Fruit fly (Drosophila melanogaster) whole organism, adult: ENCODE results near the gene IKKepsilon.
A peak's percentile ranks its signal among the peaks of the same experiment; 100 is the strongest.

ENCODE experiments used
- CG11617 ChIP-seq: fragments of 200-800 bp; sonication (Bioruptor generic); optimal IDR thresholded peaks from 2 replicates; lab custom pipeline; 2017; ENCODE audit warnings: mild to moderate bottlenecking, missing biosample characterization, missing genetic modification reagents, missing genetic modification characterization
- CG12768 ChIP-seq: fragments of 200-800 bp; sonication (Bioruptor generic); optimal IDR thresholded peaks from 2 replicates; lab custom pipeline; 2017; ENCODE audit warnings: missing biosample characterization, missing genetic modification characterization, mild to moderate bottlenecking, moderate library complexity, missing genetic modification reagents
- CG14711 ChIP-seq: fragments of 200-800 bp; sonication (Bioruptor generic); optimal IDR thresholded peaks from 2 replicates; lab custom pipeline; 2018; ENCODE audit warnings: missing biosample characterization, mild to moderate bottlenecking, missing genetic modification characterization, moderate library complexity
- CG1620 ChIP-seq: fragments of 200-800 bp; sonication (Bioruptor generic); optimal IDR thresholded peaks from 2 replicates; lab custom pipeline; 2016; ENCODE audit warnings: missing biosample characterization, missing genetic modification characterization
- CG33017 ChIP-seq: fragments of 200-800 bp; sonication (Bioruptor generic); optimal IDR thresholded peaks from 2 replicates; lab custom pipeline; 2018; ENCODE audit warnings: missing biosample characterization, mild to moderate bottlenecking, missing genetic modification characterization, moderate library complexity
- CG5204 ChIP-seq: fragments of 200-800 bp; sonication (Bioruptor generic); optimal IDR thresholded peaks from 2 replicates; lab custom pipeline; 2016; ENCODE audit warnings: missing biosample characterization, missing genetic modification characterization
- CG7045 ChIP-seq: fragments of 200-800 bp; sonication (Bioruptor generic); optimal IDR thresholded peaks from 2 replicates; lab custom pipeline; 2017; ENCODE audit warnings: missing biosample characterization, mild to moderate bottlenecking, missing genetic modification characterization
- CG7101 ChIP-seq: fragments of 200-800 bp; sonication (Bioruptor generic); optimal IDR thresholded peaks from 2 replicates; lab custom pipeline; 2018; ENCODE audit warnings: missing biosample characterization, mild to moderate bottlenecking, missing genetic modification characterization, moderate library complexity
- Clk ChIP-seq: fragments of 200-800 bp; sonication (Bioruptor generic); optimal IDR thresholded peaks from 2 replicates; lab custom pipeline; 2017; ENCODE audit warnings: missing biosample characterization, missing genetic modification characterization
- Crg-1 ChIP-seq: fragments of 200-800 bp; sonication (Bioruptor generic); optimal IDR thresholded peaks from 2 replicates; lab custom pipeline; 2016; ENCODE audit warnings: missing biosample characterization, missing genetic modification characterization
- Hr96 ChIP-seq: fragments of 200-800 bp; sonication (Bioruptor generic); optimal IDR thresholded peaks from 2 replicates; lab custom pipeline; 2016; ENCODE audit warnings: missing biosample characterization, missing genetic modification characterization
- Mnt ChIP-seq: fragments of 200-800 bp; sonication (Bioruptor generic); optimal IDR thresholded peaks from 2 replicates; lab custom pipeline; 2016; ENCODE audit warnings: missing biosample characterization, mild to moderate bottlenecking, missing genetic modification characterization
- bab1 ChIP-seq: fragments of 200-800 bp; sonication (Bioruptor generic); optimal IDR thresholded peaks from 3 replicates; lab custom pipeline; 2019; ENCODE audit warnings: missing biosample characterization, mild to moderate bottlenecking, missing genetic modification characterization, moderate library complexity
- cic ChIP-seq: fragments of 200-800 bp; sonication (Bioruptor generic); optimal IDR thresholded peaks from 2 replicates; lab custom pipeline; 2017; ENCODE audit warnings: missing biosample characterization, mild to moderate bottlenecking, missing genetic modification characterization, moderate library complexity
- cnc ChIP-seq, 2 experiments: fragments of >200 bp; optimal IDR thresholded peaks; 2 replicates each; lab custom pipeline; 2017
- kay ChIP-seq: fragments of 200-800 bp; sonication (Bioruptor generic); peaks from one replicate; lab custom pipeline; 2016; ENCODE audit warnings: missing biosample characterization, missing genetic modification characterization, borderline replicate concordance
- ovo ChIP-seq: fragments of 200-800 bp; sonication (Bioruptor generic); optimal IDR thresholded peaks from 2 replicates; lab custom pipeline; 2016; ENCODE audit warnings: missing biosample characterization, missing genetic modification characterization
- pad ChIP-seq: fragments of 200-800 bp; sonication (Bioruptor generic); optimal IDR thresholded peaks from 3 replicates; lab custom pipeline; 2017; ENCODE audit warnings: missing biosample characterization, missing genetic modification characterization, mild to moderate bottlenecking, moderate library complexity, missing genetic modification reagents
- tj ChIP-seq: fragments of 200-800 bp; sonication (Bioruptor generic); optimal IDR thresholded peaks from 3 replicates; lab custom pipeline; 2017; ENCODE audit warnings: missing biosample characterization, mild to moderate bottlenecking, missing genetic modification characterization, moderate library complexity
- toe ChIP-seq: fragments of 200-800 bp; sonication (Bioruptor generic); optimal IDR thresholded peaks from 2 replicates; lab custom pipeline; 2016; ENCODE audit warnings: missing biosample characterization, missing genetic modification characterization

The IKKepsilon gene

DNA sequence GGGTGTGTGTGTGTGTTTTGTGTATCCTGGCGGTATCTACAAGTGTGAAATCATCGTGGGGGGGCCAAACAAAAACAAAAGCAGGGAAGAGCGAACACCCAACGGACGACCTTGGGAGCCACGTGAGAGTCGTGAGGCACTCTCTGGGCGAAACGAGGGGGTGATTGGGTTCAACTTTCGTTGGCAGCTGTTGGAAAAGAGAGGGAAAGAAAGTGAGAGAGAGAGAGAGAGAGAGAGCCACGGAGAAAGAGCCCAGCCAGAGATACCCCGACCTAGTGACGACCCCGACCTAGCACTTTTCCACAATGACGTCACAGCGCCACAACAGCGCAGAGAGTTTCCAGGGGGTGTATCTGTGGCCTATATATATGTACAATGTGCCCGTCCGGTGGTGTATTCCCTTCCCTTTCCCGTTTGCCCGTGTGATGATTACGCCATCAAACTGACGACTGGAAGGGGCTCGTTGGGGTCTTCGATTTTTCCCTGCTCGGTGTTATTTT lies 30.1 kb downstream of the IKKepsilon start:
- TF ChIP-seq ovo (GFP tag; lab: Kevin White, UChicago): no peak
- TF ChIP-seq CG14711 (tag; lab: Kevin White, UChicago): no peak
- TF ChIP-seq CG5204 (GFP tag; lab: Kevin White, UChicago): no peak
- no peak for TF ChIP-seq Mnt
- no peak for TF ChIP-seq toe (GFP tag; lab: Kevin White, UChicago)
- TF ChIP-seq kay (GFP tag; lab: Kevin White, UChicago): no peak
- TF ChIP-seq cic: no peak
- no peak for TF ChIP-seq Hr96 (GFP tag; lab: Kevin White, UChicago)
- no peak for TF ChIP-seq tj (GFP tag; lab: Kevin White, UChicago)
- TF ChIP-seq cnc (optimal IDR thresholded peaks at IDR 0.05; lab: Kevin White, UChicago): no peak
- no peak for TF ChIP-seq CG11617 (GFP tag; lab: Kevin White, UChicago)
- no peak for TF ChIP-seq CG7101
- TF ChIP-seq CG1620 (GFP tag; lab: Kevin White, UChicago): no peak
- TF ChIP-seq CG33017 (tag; lab: Kevin White, UChicago): no peak

dm6 chr2L:20714468-20715404 lies 38.9 kb downstream of the IKKepsilon start, which contains the start of gene Hr38:
Gene Hr38 (minus strand): TSS chr2L:20714588.
- TF ChIP-seq CG5204 (GFP tag; lab: Kevin White, UChicago) (no peak), cnc (optimal IDR thresholded peaks at IDR 0.05; lab: Kevin White, UChicago) (no peak), Mnt (peak; percentile 49), CG33017 (tag; lab: Kevin White, UChicago) (peak; percentile 40), CG14711 (tag; lab: Kevin White, UChicago) (peak; percentile 22), tj (GFP tag; lab: Kevin White, UChicago) (no peak), cic (peak; percentile 56), toe (GFP tag; lab: Kevin White, UChicago) (peak; percentile 10), Clk (GFP tag; lab: Kevin White, UChicago) (no peak), CG7101 (no peak), ovo (GFP tag; lab: Kevin White, UChicago) (no peak), pad (GFP tag; lab: Kevin White, UChicago) (no peak), bab1 (peak; percentile 1), CG11617 (GFP tag; lab: Kevin White, UChicago) (no peak), CG1620 (GFP tag; lab: Kevin White, UChicago) (no peak), CG12768 (GFP tag; lab: Kevin White, UChicago) (peak; percentile 35), CG7045 (GFP tag; lab: Kevin White, UChicago) (peak; percentile 49), Crg-1 (GFP tag; lab: Kevin White, UChicago) (no peak), kay (GFP tag; lab: Kevin White, UChicago) (peak; percentile 73), Hr96 (GFP tag; lab: Kevin White, UChicago) (peak; percentile 31)

DNA sequence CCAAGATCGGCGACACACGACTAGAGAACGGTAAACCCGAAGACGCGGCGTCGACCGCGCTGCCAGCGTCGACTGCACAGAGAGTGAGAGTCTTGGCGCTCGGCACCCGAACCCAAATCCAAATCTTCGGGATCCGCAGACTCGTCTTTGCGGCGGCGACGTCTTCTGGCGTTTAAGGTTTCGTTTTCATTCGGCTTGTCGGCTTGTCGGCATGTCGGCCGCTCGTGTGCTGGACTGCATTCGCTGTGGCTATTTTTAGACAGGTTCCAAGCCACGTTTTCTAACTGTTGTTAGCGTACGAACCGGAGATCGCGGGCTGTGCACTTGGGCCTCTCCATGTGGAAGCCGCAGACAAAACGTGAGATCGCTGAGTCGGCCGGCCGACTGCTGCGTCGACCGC lies 40.2 kb downstream of the IKKepsilon start:
- TF ChIP-seq CG7045 (GFP tag; lab: Kevin White, UChicago) (no peak), CG14711 (tag; lab: Kevin White, UChicago) (no peak), cnc (optimal IDR thresholded peaks at IDR 0.05; lab: Kevin White, UChicago) (no peak), CG12768 (GFP tag; lab: Kevin White, UChicago) (peak; percentile 14), Mnt (peak; percentile 27), cic (peak; percentile 77), pad (GFP tag; lab: Kevin White, UChicago) (no peak), kay (GFP tag; lab: Kevin White, UChicago) (no peak), CG5204 (GFP tag; lab: Kevin White, UChicago) (no peak), CG33017 (tag; lab: Kevin White, UChicago) (no peak), Hr96 (GFP tag; lab: Kevin White, UChicago) (peak; percentile 3), CG7101 (no peak), tj (GFP tag; lab: Kevin White, UChicago) (peak; percentile 13), CG1620 (GFP tag; lab: Kevin White, UChicago) (no peak), Clk (GFP tag; lab: Kevin White, UChicago) (no peak), Crg-1 (GFP tag; lab: Kevin White, UChicago) (no peak), ovo (GFP tag; lab: Kevin White, UChicago) (peak; percentile 89), toe (GFP tag; lab: Kevin White, UChicago) (no peak), CG11617 (GFP tag; lab: Kevin White, UChicago) (no peak), bab1 (peak; percentile 8)

DNA sequence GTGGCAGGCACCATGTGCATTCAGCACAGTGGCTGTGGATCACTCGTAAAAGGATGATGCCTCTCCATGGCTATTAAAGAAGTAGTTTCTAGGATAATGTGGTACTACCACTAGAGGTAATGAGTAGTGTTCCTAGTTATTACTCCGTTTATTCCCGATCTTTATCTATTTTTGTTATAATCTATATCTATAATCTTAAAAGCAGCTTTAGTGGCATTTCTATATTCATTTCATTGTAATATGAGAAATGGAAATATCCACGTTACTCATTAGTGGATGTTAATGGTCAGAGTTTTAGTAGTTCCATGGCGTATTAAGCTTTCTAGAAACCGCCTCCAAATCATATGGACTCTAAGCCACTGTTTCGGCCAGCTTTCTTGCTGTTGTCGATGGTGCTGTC lies 40.9 kb downstream of the IKKepsilon start:
- no peak for TF ChIP-seq toe (GFP tag; lab: Kevin White, UChicago)
- TF ChIP-seq Hr96 (GFP tag; lab: Kevin White, UChicago): no peak
- TF ChIP-seq CG11617 (GFP tag; lab: Kevin White, UChicago): no peak
- no peak for TF ChIP-seq CG7101
- no peak for TF ChIP-seq CG12768 (GFP tag; lab: Kevin White, UChicago)
- no peak for TF ChIP-seq cic
- no peak for TF ChIP-seq ovo (GFP tag; lab: Kevin White, UChicago)
- no peak for TF ChIP-seq pad (GFP tag; lab: Kevin White, UChicago)
- TF ChIP-seq CG1620 (GFP tag; lab: Kevin White, UChicago): no peak
- TF ChIP-seq CG14711 (tag; lab: Kevin White, UChicago): no peak
- no peak for TF ChIP-seq cnc (optimal IDR thresholded peaks at IDR 0.05; lab: Kevin White, UChicago)
- TF ChIP-seq Clk (GFP tag; lab: Kevin White, UChicago): no peak
- TF ChIP-seq kay (GFP tag; lab: Kevin White, UChicago): no peak
- TF ChIP-seq Crg-1 (GFP tag; lab: Kevin White, UChicago): no peak
- TF ChIP-seq tj (GFP tag; lab: Kevin White, UChicago): no peak
- no peak for TF ChIP-seq bab1
- TF ChIP-seq CG33017 (tag; lab: Kevin White, UChicago): no peak
- TF ChIP-seq Mnt: no peak
